Fruit fly (Drosophila melanogaster) whole organism, embryonic: ENCODE measurements around the gene Targ1.

Experiments
- ATbp ChIP-seq: fragments of 200-800 bp; sonication (Bioruptor generic); optimal IDR thresholded peaks from 2 replicates; lab custom pipeline; 2017; ENCODE audit warnings: missing biosample characterization, mild to moderate bottlenecking, missing genetic modification characterization, missing genetic modification reagents
- Atf6 ChIP-seq: fragments of 200-800 bp; sonication (Bioruptor generic); IDR thresholded peaks from 2 replicates; pipeline ENCODE4 v1.3.6; 2022; ENCODE audit warnings: missing biosample characterization, missing genetic modification characterization
- B-H1 ChIP-seq: fragments of 200-800 bp; sonication (Bioruptor generic); IDR thresholded peaks from 3 replicates; pipeline ENCODE4 v1.3.6; 2022; ENCODE audit warnings: missing biosample characterization, missing genetic modification characterization
- Bdp1 ChIP-seq: fragments of 200-800 bp; sonication (Bioruptor generic); optimal IDR thresholded peaks from 3 replicates; lab custom pipeline; 2016; ENCODE audit warnings: missing biosample characterization, missing genetic modification characterization
- Blimp-1 ChIP-seq: fragments of 200-800 bp; sonication (Bioruptor generic); optimal IDR thresholded peaks from 3 replicates; lab custom pipeline; 2018; ENCODE audit warnings: missing biosample characterization, missing genetic modification characterization, mild to moderate bottlenecking, moderate library complexity, missing genetic modification reagents
- CG10147 ChIP-seq: fragments of 200-800 bp; sonication (Bioruptor generic); optimal IDR thresholded peaks from 2 replicates; lab custom pipeline; 2019; ENCODE audit warnings: missing biosample characterization, mild to moderate bottlenecking, missing genetic modification characterization, moderate library complexity
- CG10979 ChIP-seq: fragments of 200-800 bp; sonication (Bioruptor generic); optimal IDR thresholded peaks from 2 replicates; lab custom pipeline; 2018; ENCODE audit warnings: missing biosample characterization, mild to moderate bottlenecking, missing genetic modification characterization, moderate library complexity
- CG14860 ChIP-seq: fragments of 200-800 bp; sonication (Bioruptor generic); IDR thresholded peaks from 3 replicates; pipeline ENCODE4 v1.3.6; 2022; ENCODE audit warnings: missing biosample characterization, missing genetic modification characterization; ENCODE audit not compliant: partially characterized antibody
- CG15011 ChIP-seq: fragments of 200-800 bp; sonication (Bioruptor generic); optimal IDR thresholded peaks from 3 replicates; lab custom pipeline; 2018; ENCODE audit warnings: missing biosample characterization, mild to moderate bottlenecking, missing genetic modification characterization
- CG16815 ChIP-seq: fragments of 200-800 bp; sonication (Bioruptor generic); optimal IDR thresholded peaks from 3 replicates; lab custom pipeline; 2017; ENCODE audit warnings: missing biosample characterization, mild to moderate bottlenecking, missing genetic modification characterization
- CG16863 ChIP-seq: fragments of 200-800 bp; sonication (Bioruptor generic); optimal IDR thresholded peaks from 3 replicates; lab custom pipeline; 2016; ENCODE audit warnings: missing biosample characterization, missing genetic modification characterization
- CG1792 ChIP-seq: fragments of 200-800 bp; sonication (Bioruptor generic); optimal IDR thresholded peaks from 2 replicates; lab custom pipeline; 2016; ENCODE audit warnings: missing biosample characterization, missing genetic modification characterization
- CG18011 ChIP-seq: fragments of 200-800 bp; sonication (Bioruptor generic); optimal IDR thresholded peaks from 2 replicates; lab custom pipeline; 2017; ENCODE audit warnings: missing biosample characterization, missing genetic modification characterization, mild to moderate bottlenecking, moderate library complexity, missing genotype
- CG2129 ChIP-seq: fragments of 200-800 bp; sonication (Bioruptor generic); IDR thresholded peaks from 2 replicates; pipeline ENCODE4 v1.3.6; 2022; ENCODE audit warnings: missing biosample characterization, missing genetic modification characterization; ENCODE audit not compliant: partially characterized antibody
- CG2199 ChIP-seq: fragments of 200-800 bp; sonication (Bioruptor generic); IDR thresholded peaks from 3 replicates; pipeline ENCODE4 v1.3.6; 2022; ENCODE audit warnings: missing biosample characterization, missing genetic modification characterization
- CG31224 ChIP-seq: fragments of 200-800 bp; sonication (Bioruptor generic); IDR thresholded peaks from 2 replicates; pipeline ENCODE4 v1.3.6; 2022; ENCODE audit warnings: missing biosample characterization, missing genetic modification characterization
- CG3163 ChIP-seq: fragments of 200-800 bp; sonication (Bioruptor generic); optimal IDR thresholded peaks from 3 replicates; lab custom pipeline; 2016; ENCODE audit warnings: missing biosample characterization, missing genetic modification characterization
- CG33557 ChIP-seq: fragments of 200-800 bp; sonication (Bioruptor generic); optimal IDR thresholded peaks from 2 replicates; lab custom pipeline; 2019; ENCODE audit warnings: missing biosample characterization, mild to moderate bottlenecking, missing genetic modification characterization, moderate library complexity
- CG4854 ChIP-seq: fragments of 200-800 bp; sonication (Bioruptor generic); optimal IDR thresholded peaks from 2 replicates; lab custom pipeline; 2016; ENCODE audit warnings: missing biosample characterization, missing genetic modification characterization, inconsistent platforms
- CG7556 ChIP-seq: fragments of 200-800 bp; sonication (Bioruptor generic); optimal IDR thresholded peaks from 2 replicates; lab custom pipeline; 2017; ENCODE audit warnings: missing biosample characterization, mild to moderate bottlenecking, missing genetic modification characterization
- CG7786 ChIP-seq: fragments of 200-800 bp; sonication (Bioruptor generic); optimal IDR thresholded peaks from 2 replicates; lab custom pipeline; 2016; ENCODE audit warnings: missing biosample characterization, missing genetic modification characterization
- CG8290 ChIP-seq, 3 experiments: fragments of 200-800 bp; sonication (Bioruptor generic); optimal IDR thresholded peaks; 2 replicates each; lab custom pipeline; 2016 to 2019; ENCODE audit warnings: missing biosample characterization in 3 of 3, missing genetic modification characterization in 3 of 3, mild to moderate bottlenecking in 2 of 3, moderate library complexity in 1 of 3
- CG8478 ChIP-seq: fragments of >200 bp; optimal IDR thresholded peaks from 2 replicates; lab custom pipeline; 2018
- CG8944 ChIP-seq: fragments of 200-800 bp; sonication (Bioruptor generic); optimal IDR thresholded peaks from 3 replicates; lab custom pipeline; 2016; ENCODE audit warnings: missing biosample characterization, missing genetic modification characterization
- CG9609 ChIP-seq: fragments of 200-800 bp; sonication (Bioruptor generic); optimal IDR thresholded peaks from 3 replicates; lab custom pipeline; 2016; ENCODE audit warnings: missing biosample characterization, missing genetic modification characterization
- CHES-1-like ChIP-seq: fragments of 200-800 bp; sonication (Bioruptor generic); optimal IDR thresholded peaks from 2 replicates; lab custom pipeline; 2016; ENCODE audit warnings: missing biosample characterization, missing genetic modification characterization
- Chrac-16 ChIP-seq: fragments of 200-800 bp; sonication (Bioruptor generic); optimal IDR thresholded peaks from 3 replicates; lab custom pipeline; 2016; ENCODE audit warnings: missing biosample characterization, missing genetic modification characterization
- Deaf1 ChIP-seq: fragments of 200-800 bp; optimal IDR thresholded peaks from 3 replicates; lab custom pipeline; 2019; ENCODE audit warnings: missing biosample characterization, mild to moderate bottlenecking, missing genetic modification characterization, moderate library complexity
- Dref ChIP-seq: fragments of 200-800 bp; sonication (Bioruptor generic); IDR thresholded peaks from 2 replicates; pipeline ENCODE4 v1.3.6; 2022; ENCODE audit warnings: missing biosample characterization, missing genetic modification characterization
- Ets65A ChIP-seq: fragments of 200-800 bp; sonication (Bioruptor generic); peaks from one replicate; lab custom pipeline; 2016; ENCODE audit warnings: missing biosample characterization, missing genetic modification characterization
- Fer2 ChIP-seq: fragments of 200-800 bp; sonication (Bioruptor generic); optimal IDR thresholded peaks from 2 replicates; lab custom pipeline; 2018; ENCODE audit warnings: missing biosample characterization, mild to moderate bottlenecking, missing genetic modification characterization, moderate library complexity
- Fer3 ChIP-seq: fragments of 200-800 bp; sonication (Bioruptor generic); optimal IDR thresholded peaks from 2 replicates; lab custom pipeline; 2018; ENCODE audit warnings: missing biosample characterization, mild to moderate bottlenecking, missing genetic modification characterization, moderate library complexity
- Hr51 ChIP-seq, 2 experiments: fragments of 200-800 bp; sonication (Bioruptor generic); optimal IDR thresholded peaks; 2 replicates in 1 of 2; 3 replicates in 1 of 2; lab custom pipeline; 2016 to 2018; ENCODE audit warnings: missing biosample characterization in 2 of 2, missing genetic modification characterization in 2 of 2, mild to moderate bottlenecking in 1 of 2, moderate library complexity in 1 of 2
- Mad ChIP-seq: fragments of 200-800 bp; sonication (Bioruptor generic); optimal IDR thresholded peaks from 2 replicates; lab custom pipeline; 2016; ENCODE audit warnings: missing biosample characterization, missing genetic modification characterization
- Nf-YA ChIP-seq: fragments of 200-800 bp; sonication (Bioruptor generic); IDR thresholded peaks from 2 replicates; pipeline ENCODE4 v1.3.6; 2022; ENCODE audit warnings: missing biosample characterization, missing genetic modification characterization
- Nf-YC ChIP-seq: fragments of 200-800 bp; optimal IDR thresholded peaks from 3 replicates; lab custom pipeline; 2019; ENCODE audit warnings: missing biosample characterization, mild to moderate bottlenecking, missing genetic modification characterization, moderate library complexity
- Xbp1 ChIP-seq: fragments of 200-800 bp; sonication (Bioruptor generic); optimal IDR thresholded peaks from 3 replicates; lab custom pipeline; 2016; ENCODE audit warnings: missing biosample characterization, mild to moderate bottlenecking, missing genetic modification characterization
- YL-1 ChIP-seq: fragments of 200-800 bp; sonication (Bioruptor generic); optimal IDR thresholded peaks from 3 replicates; lab custom pipeline; 2017; ENCODE audit warnings: missing biosample characterization, mild to moderate bottlenecking, missing genetic modification characterization
- ac ChIP-seq: fragments of 200-800 bp; sonication (Bioruptor generic); optimal IDR thresholded peaks from 3 replicates; lab custom pipeline; 2017; ENCODE audit warnings: missing biosample characterization, mild to moderate bottlenecking, missing genetic modification characterization
- bab2 ChIP-seq: fragments of 200-800 bp; sonication (Bioruptor generic); optimal IDR thresholded peaks from 2 replicates; lab custom pipeline; 2016; ENCODE audit warnings: missing biosample characterization, missing genetic modification characterization
- bsh ChIP-seq, 2 experiments: fragments of 200-800 bp; sonication (Bioruptor generic); optimal IDR thresholded peaks; 2 replicates each; lab custom pipeline; 2017 to 2018; ENCODE audit warnings: mild to moderate bottlenecking in 2 of 2, missing biosample characterization in 2 of 2, missing genetic modification characterization in 2 of 2, moderate library complexity in 1 of 2
- btn ChIP-seq: fragments of 200-800 bp; sonication (Bioruptor generic); optimal IDR thresholded peaks from 2 replicates; lab custom pipeline; 2016; ENCODE audit warnings: missing biosample characterization, missing genetic modification characterization
- disco-r ChIP-seq: fragments of 200-800 bp; sonication (Bioruptor generic); optimal IDR thresholded peaks from 2 replicates; lab custom pipeline; 2016; ENCODE audit warnings: missing biosample characterization, missing genetic modification characterization
- dmrt99B ChIP-seq: fragments of 200-800 bp; sonication (Bioruptor generic); optimal IDR thresholded peaks from 2 replicates; lab custom pipeline; 2018; ENCODE audit warnings: missing biosample characterization, mild to moderate bottlenecking, missing genetic modification characterization, moderate library complexity
- fd96Cb ChIP-seq: fragments of 200-800 bp; sonication (Bioruptor generic); optimal IDR thresholded peaks from 2 replicates; lab custom pipeline; 2018; ENCODE audit warnings: missing biosample characterization, mild to moderate bottlenecking, missing genetic modification characterization, moderate library complexity
- gsb ChIP-seq: fragments of 200-800 bp; sonication (Bioruptor generic); IDR thresholded peaks from 2 replicates; pipeline ENCODE4 v1.3.6; 2022; ENCODE audit warnings: missing biosample characterization, missing genetic modification characterization
- ind ChIP-seq: fragments of 200-800 bp; sonication (Bioruptor generic); optimal IDR thresholded peaks from 3 replicates; lab custom pipeline; 2016; ENCODE audit warnings: missing biosample characterization, missing genetic modification characterization
- sim ChIP-seq: fragments of 200-800 bp; sonication (Bioruptor generic); IDR thresholded peaks from 2 replicates; pipeline ENCODE4 v1.3.6; 2022; ENCODE audit warnings: missing biosample characterization, missing genetic modification characterization
- sima ChIP-seq: fragments of 200-800 bp; sonication (Bioruptor generic); optimal IDR thresholded peaks from 2 replicates; lab custom pipeline; 2016; ENCODE audit warnings: missing biosample characterization, missing genetic modification characterization
- stwl ChIP-seq: fragments of 200-800 bp; sonication (Bioruptor generic); optimal IDR thresholded peaks from 3 replicates; lab custom pipeline; 2018; ENCODE audit warnings: missing biosample characterization, mild to moderate bottlenecking, missing genetic modification characterization, moderate library complexity
- toy ChIP-seq: fragments of 200-800 bp; sonication (Bioruptor generic); IDR thresholded peaks from 2 replicates; pipeline ENCODE4 v1.3.6; 2022; ENCODE audit warnings: missing biosample characterization, missing genetic modification characterization

Targ1 gene

DNA sequence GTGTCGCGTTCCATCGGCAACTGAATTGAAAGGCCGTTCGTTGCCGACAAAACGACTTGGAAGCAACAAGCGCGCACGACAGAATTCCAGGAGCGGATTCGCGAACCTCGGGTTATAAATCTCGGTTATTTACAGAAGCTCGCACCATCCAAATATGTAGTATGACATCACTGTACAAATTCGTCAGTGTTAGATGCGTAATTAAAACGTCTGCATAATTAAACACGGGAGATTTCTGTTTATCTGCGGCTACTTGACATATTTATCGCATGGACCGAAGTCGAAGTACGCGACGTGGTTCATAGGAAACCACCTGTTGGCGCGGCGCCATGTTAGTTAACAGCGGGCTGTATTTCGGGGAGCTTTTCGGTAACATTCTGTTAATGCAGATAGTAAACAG is 30.8 kb downstream of the Targ1 start, which contains the start of gene Ac78C (continued):
- TF ChIP-seq CG16815 (peak; percentile 58), CG2199 (GFP tag; lab: Robert Waterston, UW) (peak; percentile 77; the same call in 1 of the 3 replicates), CG15011 (GFP tag; lab: Kevin White, UChicago) (peak; percentile 70), ac (GFP tag; lab: Kevin White, UChicago) (no peak), CG31224 (GFP tag; lab: Robert Waterston, UW) (peak; percentile 65), Atf6 (GFP tag; lab: Robert Waterston, UW) (peak; percentile 90), bsh (GFP tag; optimal IDR thresholded peaks at IDR 0.05; lab: Kevin White, UChicago) (no peak), Nf-YA (peak; percentile 85), toy (GFP tag; lab: Robert Waterston, UW) (peak; percentile 85), CG1792 (GFP tag; lab: Kevin White, UChicago) (peak; percentile 67), CG10147 (GFP tag; lab: Kevin White, UChicago) (peak; percentile 90), CG8944 (GFP tag; lab: Kevin White, UChicago) (peak; percentile 88), Dref (GFP tag; lab: Robert Waterston, UW) (peak; percentile 32), B-H1 (GFP tag; lab: Robert Waterston, UW) (peak; percentile 67), btn (GFP tag; lab: Kevin White, UChicago) (peak; percentile 77), sima (peak; percentile 67), CHES-1-like (GFP tag; lab: Kevin White, UChicago) (peak; percentile 91), ind (GFP tag; lab: Kevin White, UChicago) (peak; percentile 91), Hr51 (GFP tag; optimal IDR thresholded peaks at IDR 0.05; lab: Kevin White, UChicago) (peak; percentile 73 to 82), Fer2 (peak; percentile 88), CG16863 (peak; percentile 83), bab2 (GFP tag; lab: Kevin White, UChicago) (peak; percentile 90), CG2129 (GFP tag; lab: Robert Waterston, UW) (no peak), Chrac-16 (GFP tag; lab: Kevin White, UChicago) (peak; percentile 69), CG7786 (GFP tag; lab: Kevin White, UChicago) (peak; percentile 89), Xbp1 (peak; percentile 91), fd96Cb (tag; lab: Kevin White, UChicago) (peak; percentile 74), CG3163 (GFP tag; lab: Kevin White, UChicago) (peak; percentile 67), CG8290 (GFP tag; optimal IDR thresholded peaks at IDR 0.05; lab: Kevin White, UChicago) (no peak), CG8290 (tag; optimal IDR thresholded peaks at IDR 0.05; lab: Kevin White, UChicago) (peak in 1 of 2 experiments; percentile 98), CG9609 (GFP tag; lab: Kevin White, UChicago) (peak; percentile 82), CG10979 (tag; lab: Kevin White, UChicago) (no peak), CG33557 (no peak), CG7556 (GFP tag; lab: Kevin White, UChicago) (peak; percentile 27), Fer3 (tag; lab: Kevin White, UChicago) (peak; percentile 92), Deaf1 (tag; lab: Kevin White, UChicago) (peak; percentile 96), Bdp1 (peak; percentile 76), Blimp-1 (GFP tag; lab: Kevin White, UChicago) (peak; percentile 74), Mad (peak; percentile 79), CG18011 (GFP tag; lab: Kevin White, UChicago) (peak; percentile 76), stwl (tag; lab: Kevin White, UChicago) (no peak), YL-1 (GFP tag; lab: Kevin White, UChicago) (no peak), disco-r (GFP tag; lab: Kevin White, UChicago) (peak; percentile 79), CG8478 (no peak), ATbp (GFP tag; lab: Kevin White, UChicago) (peak; percentile 80), gsb (peak; percentile 87), Ets65A (GFP tag; lab: Kevin White, UChicago) (peak; percentile 99), Nf-YC (peak; percentile 77), sim (GFP tag; lab: Robert Waterston, UW) (no peak), dmrt99B (peak; percentile 84), CG14860 (GFP tag; lab: Robert Waterston, UW) (no peak), CG4854 (GFP tag; lab: Kevin White, UChicago) (peak; percentile 80)
